Fruit fly (Drosophila melanogaster): ENCODE measurements around the gene Amt.
A peak's percentile ranks its signal among the peaks of the same experiment; 100 is the strongest.

Gene Amt

DNA sequence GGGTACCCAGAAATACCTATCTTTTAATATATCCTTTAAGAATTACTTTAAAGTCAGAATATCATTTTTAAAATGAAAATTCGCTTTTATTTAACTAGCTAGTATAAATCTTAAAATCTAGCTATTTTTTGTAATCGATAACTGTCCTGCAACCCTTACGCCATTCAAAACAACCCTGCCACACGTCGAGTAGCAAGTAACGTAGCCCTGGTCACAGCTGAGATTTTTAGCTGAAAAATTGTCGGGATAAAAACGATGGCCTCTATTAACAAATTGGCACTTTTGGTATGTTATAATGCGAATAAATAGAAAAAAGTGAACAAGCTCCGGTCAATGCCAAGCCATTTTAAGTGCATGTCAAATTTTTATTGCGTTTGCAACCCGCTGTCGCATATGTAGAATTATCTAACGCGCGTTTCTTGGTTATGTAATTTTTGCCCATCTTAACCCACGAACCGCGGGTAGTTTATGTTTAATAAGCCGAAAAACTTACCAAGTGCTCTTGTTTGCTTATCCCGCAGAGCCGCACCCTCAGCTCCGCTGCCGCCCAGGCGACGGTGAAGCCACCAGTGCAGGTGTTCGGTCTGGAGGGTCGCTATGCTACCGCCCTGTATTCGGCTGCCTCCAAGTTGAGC lies 16.6 kb upstream of the Amt start, which contains the start of gene ATPsynO (continued):
- TF ChIP-seq Hand (GFP tag; optimal IDR thresholded peaks at IDR 0.05) (no peak), jumu (GFP tag; optimal IDR thresholded peaks at IDR 0.05) (no peak), HLHmδ (GFP tag; optimal IDR thresholded peaks at IDR 0.05) (no peak), Spps (tag; optimal IDR thresholded peaks at IDR 0.05) (no peak), trh (GFP tag; optimal IDR thresholded peaks at IDR 0.05) (no peak), NfI (GFP tag; optimal IDR thresholded peaks at IDR 0.05) (peak; percentile 29), Tbp (GFP tag; optimal IDR thresholded peaks at IDR 0.05) (no peak), stc (GFP tag; IDR thresholded peaks at IDR 0.05) (no peak), Lhr (GFP tag; optimal IDR thresholded peaks at IDR 0.05) (no peak), corto (GFP tag; optimal IDR thresholded peaks at IDR 0.05) (no peak), ash1 (GFP tag; optimal IDR thresholded peaks at IDR 0.05) (no peak), CG8290 (GFP tag; optimal IDR thresholded peaks at IDR 0.05) (no peak), CG8290 (tag; optimal IDR thresholded peaks at IDR 0.05) (no peak), ap (GFP tag; IDR thresholded peaks at IDR 0.05) (no peak), CG9215 (GFP tag; IDR thresholded peaks at IDR 0.05) (no peak), Dref (GFP tag; IDR thresholded peaks at IDR 0.05) (peak; percentile 85), CG12104 (GFP tag; optimal IDR thresholded peaks at IDR 0.05) (no peak), CG12769 (tag; optimal IDR thresholded peaks at IDR 0.05) (no peak), seq (GFP tag; IDR thresholded peaks at IDR 0.05) (no peak), Asciz (GFP tag; optimal IDR thresholded peaks at IDR 0.05) (no peak), E2f2 (GFP tag; IDR thresholded peaks at IDR 0.05) (peak; percentile 41; the same call in 1 of the 2 replicates), CG33213 (GFP tag; optimal IDR thresholded peaks at IDR 0.05) (peak; percentile 35), Ets97D (GFP tag; optimal IDR thresholded peaks at IDR 0.05) (peak; percentile 67), crp (GFP tag; optimal IDR thresholded peaks at IDR 0.05) (peak; percentile 8 to 86), CG1792 (GFP tag; optimal IDR thresholded peaks at IDR 0.05) (no peak), Dp (GFP tag; optimal IDR thresholded peaks at IDR 0.05) (peak; percentile 52), CG13296 (GFP tag; optimal IDR thresholded peaks at IDR 0.05) (peak; percentile 26), Atf3 (GFP tag; optimal IDR thresholded peaks at IDR 0.05) (no peak), gsb-n (tag; optimal IDR thresholded peaks at IDR 0.05) (no peak), Sin3A (optimal IDR thresholded peaks at IDR 0.05) (peak; percentile 23), CG7556 (GFP tag; optimal IDR thresholded peaks at IDR 0.05) (no peak), CG4282 (GFP tag; optimal IDR thresholded peaks at IDR 0.05) (no peak), CG32772 (GFP tag; IDR thresholded peaks at IDR 0.05) (no peak), CG6654 (GFP tag; optimal IDR thresholded peaks at IDR 0.05) (no peak), CG17568 (GFP tag; optimal IDR thresholded peaks at IDR 0.05) (no peak), pzg (GFP tag; optimal IDR thresholded peaks at IDR 0.05) (peak; percentile 87), wdn (GFP tag; IDR thresholded peaks at IDR 0.05) (no peak), al (GFP tag; IDR thresholded peaks at IDR 0.05) (no peak), rib (GFP tag; IDR thresholded peaks at IDR 0.05) (no peak), Atf-2 (GFP tag; optimal IDR thresholded peaks at IDR 0.05) (no peak), Ravus (GFP tag; IDR thresholded peaks at IDR 0.05) (no peak), CG4404 (GFP tag; IDR thresholded peaks at IDR 0.05) (no peak), CG15601 (tag; optimal IDR thresholded peaks at IDR 0.05) (peak; percentile 28), vvl (GFP tag; IDR thresholded peaks at IDR 0.05) (peak; percentile 18; the same call in 1 of the 2 replicates), tx (GFP tag; optimal IDR thresholded peaks at IDR 0.05) (no peak), lilli (GFP tag; optimal IDR thresholded peaks at IDR 0.05) (peak; percentile 48), fru (optimal IDR thresholded peaks at IDR 0.05) (no peak), grn (GFP tag; optimal IDR thresholded peaks at IDR 0.05) (no peak), CG11456 (GFP tag; IDR thresholded peaks at IDR 0.05) (no peak), hth (optimal IDR thresholded peaks at IDR 0.05) (no peak), CG4360 (GFP tag; IDR thresholded peaks at IDR 0.05) (no peak), otp (GFP tag; IDR thresholded peaks at IDR 0.05) (no peak), CG11723 (GFP tag; optimal IDR thresholded peaks at IDR 0.05) (no peak)

Data from whole organism, embryonic.